Fruit fly (Drosophila melanogaster): ENCODE results near the gene CG7523.

dm6 chr3R:17647444-17647843, 23.3 kb downstream of the CG7523 start, which contains the start of gene CG14322:
- TF ChIP-seq insv (optimal IDR thresholded peaks at IDR 0.05) (no peak), h (optimal IDR thresholded peaks at IDR 0.05) (no peak), Sin3A (optimal IDR thresholded peaks at IDR 0.05) (no peak), psq (optimal IDR thresholded peaks at IDR 0.05) (no peak), ttk (optimal IDR thresholded peaks at IDR 0.05) (no peak)
